Fruit fly (Drosophila melanogaster): ENCODE measurements around the gene CG10366.

Gene CG10366

DNA sequence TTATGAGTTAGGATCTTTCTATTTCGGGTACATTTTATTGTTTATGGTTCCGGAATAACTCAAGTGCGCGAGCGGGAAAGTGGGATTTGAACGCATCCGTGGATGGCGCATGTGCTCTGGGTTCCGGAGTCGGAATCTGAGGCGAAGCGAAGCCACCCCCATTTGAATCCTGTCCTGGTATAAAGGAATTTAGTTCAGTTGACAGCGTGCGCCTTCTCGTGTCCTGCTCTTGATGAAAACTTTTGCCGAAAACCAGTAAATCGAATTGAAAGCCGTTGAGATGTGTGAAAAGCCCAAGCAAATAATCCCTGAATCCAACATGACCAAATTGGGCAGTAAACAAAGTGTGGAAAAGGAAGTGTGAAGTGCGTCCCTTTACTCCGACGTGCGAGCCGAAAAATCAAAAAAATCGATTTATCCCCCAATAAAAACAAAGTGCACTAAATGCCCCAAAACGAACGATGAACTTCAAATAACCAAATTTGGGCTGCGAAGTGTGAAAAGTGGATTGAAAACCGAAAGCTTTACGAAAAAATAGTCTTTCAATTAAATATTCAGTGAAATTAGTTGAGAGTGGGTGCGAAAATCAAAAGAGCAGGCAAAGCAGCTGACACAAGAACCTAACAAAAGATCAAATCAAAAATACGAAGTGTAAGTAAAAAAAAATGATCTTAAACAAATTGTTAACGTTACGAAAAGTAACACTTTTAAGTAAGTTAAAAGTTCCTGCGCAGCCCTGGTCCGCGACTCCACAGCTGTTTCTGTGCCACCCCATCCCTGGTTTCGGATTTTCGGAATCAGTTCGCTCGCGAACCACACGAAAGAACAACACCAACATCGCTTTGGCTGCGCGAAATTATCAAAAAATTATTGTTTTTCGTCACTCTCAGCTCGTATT lies 2.6 kb downstream of the CG10366 start, which contains the start of gene Lar (continued):
- TF ChIP-seq chif (GFP tag; optimal IDR thresholded peaks at IDR 0.05) (peak in 1 of 2 experiments; percentile 52), CG14860 (GFP tag; IDR thresholded peaks at IDR 0.05; ENCODE audit: partially characterized antibody) (no peak), Nf-YA (GFP tag; IDR thresholded peaks at IDR 0.05) (0 out of 2 replicates have a peak, but pooled peaks have one; percentile 32), Hand (GFP tag; optimal IDR thresholded peaks at IDR 0.05) (peak; percentile 33), C15 (GFP tag; IDR thresholded peaks at IDR 0.05) (no peak), Bgb (GFP tag; IDR thresholded peaks at IDR 0.05; ENCODE audit: partially characterized antibody) (0 out of 2 replicates have a peak, but pooled peaks have one; percentile 22), abd-A (tag; optimal IDR thresholded peaks at IDR 0.05) (no peak), CG10431 (GFP tag; optimal IDR thresholded peaks at IDR 0.05) (peak; percentile 53), HLH4C (GFP tag; IDR thresholded peaks at IDR 0.05; ENCODE audit: partially characterized antibody) (no peak; the same call in 2 of the 3 replicates), fd96Cb (tag; optimal IDR thresholded peaks at IDR 0.05) (peak; percentile 15), sim (GFP tag; IDR thresholded peaks at IDR 0.05) (peak; percentile 54; the same call in 1 of the 2 replicates), Scr (GFP tag; IDR thresholded peaks at IDR 0.05; ENCODE audit: partially characterized antibody) (no peak), otp (GFP tag; IDR thresholded peaks at IDR 0.05) (no peak), CG6813 (GFP tag; optimal IDR thresholded peaks at IDR 0.05) (peak; percentile 44), stwl (tag; optimal IDR thresholded peaks at IDR 0.05) (peak; percentile 40), tio (GFP tag; optimal IDR thresholded peaks at IDR 0.05) (no peak), CG17186 (GFP tag; optimal IDR thresholded peaks at IDR 0.05) (peak; percentile 68), kay (GFP tag; optimal IDR thresholded peaks at IDR 0.05) (peak; percentile 39), CG3847 (GFP tag; IDR thresholded peaks at IDR 0.05) (peak; percentile 29; the same call in 1 of the 2 replicates), odd (GFP tag; optimal IDR thresholded peaks at IDR 0.05) (peak; percentile 8), hkb (optimal IDR thresholded peaks at IDR 0.05) (no peak), hkb (GFP tag; IDR thresholded peaks at IDR 0.05) (peak; percentile 42), pfk (GFP tag; optimal IDR thresholded peaks at IDR 0.05) (no peak), Opbp (GFP tag; IDR thresholded peaks at IDR 0.05; ENCODE audit: partially characterized antibody) (no peak; the same call in 2 of the 3 replicates), CG2129 (GFP tag; IDR thresholded peaks at IDR 0.05; ENCODE audit: partially characterized antibody) (no peak), CG3407 (GFP tag; optimal IDR thresholded peaks at IDR 0.05) (no peak), CG8359 (GFP tag; optimal IDR thresholded peaks at IDR 0.05; ENCODE audit: borderline replicate concordance) (peak; percentile 23), Ravus (GFP tag; IDR thresholded peaks at IDR 0.05) (no peak), Asciz (GFP tag; optimal IDR thresholded peaks at IDR 0.05) (no peak), wek (GFP tag; optimal IDR thresholded peaks at IDR 0.05) (no peak), maf-S (GFP tag; optimal IDR thresholded peaks at IDR 0.05) (peak; percentile 66), gsb (GFP tag; IDR thresholded peaks at IDR 0.05) (no peak), CG10654 (GFP tag; optimal IDR thresholded peaks at IDR 0.05) (peak; percentile 10), CG1603 (tag; optimal IDR thresholded peaks at IDR 0.05) (peak; percentile 60), CG15514 (GFP tag; optimal IDR thresholded peaks at IDR 0.05) (peak; percentile 100), Awh (GFP tag; IDR thresholded peaks at IDR 0.05) (0 out of 2 replicates have a peak, but pooled peaks have one; percentile 12), CG7271 (tag; optimal IDR thresholded peaks at IDR 0.05) (peak; percentile 47), fd102C (GFP tag; optimal IDR thresholded peaks at IDR 0.05) (no peak), cato (GFP tag; optimal IDR thresholded peaks at IDR 0.05; ENCODE audit: borderline replicate concordance) (no peak), cad (GFP tag; optimal IDR thresholded peaks at IDR 0.05) (no peak), btn (GFP tag; optimal IDR thresholded peaks at IDR 0.05) (peak; percentile 9), Xrp1 (GFP tag; IDR thresholded peaks at IDR 0.05) (peak; percentile 62; the same call in 1 of the 2 replicates), Spps (tag; optimal IDR thresholded peaks at IDR 0.05) (peak; percentile 10), Side (GFP tag; optimal IDR thresholded peaks at IDR 0.05) (peak; percentile 74), CG7745 (tag; optimal IDR thresholded peaks at IDR 0.05) (no peak), Vsx1 (GFP tag; optimal IDR thresholded peaks at IDR 0.05) (no peak), CG4282 (GFP tag; optimal IDR thresholded peaks at IDR 0.05) (peak; percentile 50)

Data from whole organism, embryonic.